Worm (Caenorhabditis elegans): ENCODE results near the gene srr-2.

ce11 chrV:19203299-19203698 lies 13.7 kb downstream of the srr-2 start, which contains the start of gene Y39B6A.1:
- TF ChIP-seq hlh-26 (GFP tag; conservative IDR thresholded peaks at IDR 0.05) (no peak), pbrm-1 (GFP tag; IDR thresholded peaks at IDR 0.05) (no peak), nfyb-1 (GFP tag; IDR thresholded peaks at IDR 0.05) (no peak)

Measured in whole organism, young adult.